Fruit fly (Drosophila melanogaster): ENCODE results near the gene CG14892.

Gene CG14892

DNA sequence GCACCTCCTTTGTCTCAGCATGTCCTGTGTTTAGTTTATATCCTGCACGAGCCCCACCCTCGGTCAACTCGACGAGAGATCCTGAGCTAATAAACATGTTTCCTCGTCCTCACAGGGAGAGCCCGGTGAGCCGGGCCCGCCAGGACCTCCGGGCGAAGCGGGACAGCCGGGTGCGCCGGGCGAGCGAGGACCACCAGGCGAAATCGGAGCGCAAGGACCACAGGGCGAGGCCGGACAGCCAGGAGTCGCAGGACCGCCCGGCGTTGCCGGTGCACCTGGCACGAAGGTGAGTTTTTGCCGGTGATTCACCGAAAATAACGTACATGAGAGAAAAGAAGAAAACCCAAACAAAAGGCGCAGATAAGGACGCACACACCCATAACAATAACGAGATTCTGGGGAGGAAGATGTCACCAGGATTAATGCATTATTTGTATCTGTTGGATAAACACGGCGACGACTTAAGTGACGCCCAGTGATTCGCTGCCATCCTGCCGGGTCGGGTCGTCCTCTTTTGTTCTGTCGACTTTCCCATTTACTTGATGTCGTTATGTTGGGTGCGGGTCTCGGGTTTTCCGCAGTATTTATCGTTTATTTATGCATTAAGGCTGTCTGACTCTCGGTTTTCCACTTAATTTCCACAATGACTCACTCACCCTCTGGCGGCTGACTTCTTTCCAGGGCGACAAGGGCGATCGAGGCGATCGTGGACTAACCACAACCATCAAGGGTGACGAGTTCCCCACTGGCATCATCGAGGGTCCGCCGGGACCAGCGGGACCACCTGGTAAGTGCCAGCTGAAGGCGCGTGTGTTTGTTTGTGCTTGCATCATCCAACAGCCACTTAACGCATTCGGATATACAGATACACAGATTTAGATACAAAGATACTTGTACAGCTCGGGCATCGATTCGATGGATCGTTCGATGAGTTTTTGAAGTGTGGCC is 42.3 kb upstream of the CG14892 start:
- no peak for TF ChIP-seq CG8478 (optimal IDR thresholded peaks at IDR 0.05)
- TF ChIP-seq PHDP (tag; optimal IDR thresholded peaks at IDR 0.05) = no peak
- TF ChIP-seq CG2875 (GFP tag; optimal IDR thresholded peaks at IDR 0.05) = no peak
- TF ChIP-seq chinmo (GFP tag; IDR thresholded peaks at IDR 0.05; ENCODE audit: partially characterized antibody) = no peak
- TF ChIP-seq tap (tag; optimal IDR thresholded peaks at IDR 0.05) = no peak
- no peak for TF ChIP-seq CG10147 (GFP tag; optimal IDR thresholded peaks at IDR 0.05)
- no peak for TF ChIP-seq Asciz (GFP tag; optimal IDR thresholded peaks at IDR 0.05)
- no peak for TF ChIP-seq Atf3 (GFP tag; optimal IDR thresholded peaks at IDR 0.05)
- no peak for TF ChIP-seq E2f2 (GFP tag; IDR thresholded peaks at IDR 0.05)
- no peak for TF ChIP-seq CG10321 (GFP tag; IDR thresholded peaks at IDR 0.05)
- no peak for TF ChIP-seq tup (GFP tag; optimal IDR thresholded peaks at IDR 0.05)
- TF ChIP-seq CG16815 (GFP tag; optimal IDR thresholded peaks at IDR 0.05) = no peak
- TF ChIP-seq bab2 (GFP tag; optimal IDR thresholded peaks at IDR 0.05) = no peak
- no peak for TF ChIP-seq GATAe (GFP tag; conservative IDR thresholded peaks at IDR 0.05)
- TF ChIP-seq emc (GFP tag; optimal IDR thresholded peaks at IDR 0.05) = no peak
- peak; percentile 23 for TF ChIP-seq cad (GFP tag; optimal IDR thresholded peaks at IDR 0.05)
- no peak for TF ChIP-seq trh (GFP tag; optimal IDR thresholded peaks at IDR 0.05)
- no peak for TF ChIP-seq CG9797 (GFP tag; optimal IDR thresholded peaks at IDR 0.05)
- 0 out of 2 replicates have a peak, but pooled peaks have one; percentile 21 for TF ChIP-seq slbo (GFP tag; IDR thresholded peaks at IDR 0.05)
- no peak for TF ChIP-seq hb (GFP tag; IDR thresholded peaks at IDR 0.05; ENCODE audit: partially characterized antibody)
- TF ChIP-seq caup (GFP tag; optimal IDR thresholded peaks at IDR 0.05; ENCODE audit: severe bottlenecking) = no peak
- no peak for TF ChIP-seq Vsx1 (GFP tag; optimal IDR thresholded peaks at IDR 0.05)
- TF ChIP-seq da (GFP tag; optimal IDR thresholded peaks at IDR 0.05) = no peak
- TF ChIP-seq CG15011 (GFP tag; optimal IDR thresholded peaks at IDR 0.05) = no peak
- TF ChIP-seq Camta (GFP tag; optimal IDR thresholded peaks at IDR 0.05) = no peak
- no peak for TF ChIP-seq CG12659 (GFP tag; optimal IDR thresholded peaks at IDR 0.05)
- TF ChIP-seq Ptx1 (GFP tag; IDR thresholded peaks at IDR 0.05) = no peak
- TF ChIP-seq CG10979 (tag; optimal IDR thresholded peaks at IDR 0.05) = no peak
- no peak for TF ChIP-seq fd3F (GFP tag; optimal IDR thresholded peaks at IDR 0.05)
- no peak for TF ChIP-seq NK7.1 (GFP tag; optimal IDR thresholded peaks at IDR 0.05)
- no peak for TF ChIP-seq hkb (optimal IDR thresholded peaks at IDR 0.05)
- TF ChIP-seq hkb (GFP tag; IDR thresholded peaks at IDR 0.05) = 0 out of 2 replicates have a peak, but pooled peaks have one; percentile 13
- no peak for TF ChIP-seq Hmx (GFP tag; optimal IDR thresholded peaks at IDR 0.05)
- peak; percentile 66 for TF ChIP-seq hth (optimal IDR thresholded peaks at IDR 0.05)
- TF ChIP-seq CG7928 (GFP tag; optimal IDR thresholded peaks at IDR 0.05) = no peak
- TF ChIP-seq CG17359 (tag; optimal IDR thresholded peaks at IDR 0.05) = no peak
- TF ChIP-seq gce (GFP tag; IDR thresholded peaks at IDR 0.05) = 0 out of 3 replicates have a peak, but pooled peaks have one; percentile 20
- no peak for TF ChIP-seq Hr39 (optimal IDR thresholded peaks at IDR 0.05)
- TF ChIP-seq Hr51 (GFP tag; optimal IDR thresholded peaks at IDR 0.05) = no peak
- TF ChIP-seq Atf-2 (GFP tag; optimal IDR thresholded peaks at IDR 0.05) = no peak
- no peak for TF ChIP-seq Dref (GFP tag; IDR thresholded peaks at IDR 0.05)
- no peak for TF ChIP-seq Poxn (GFP tag; IDR thresholded peaks at IDR 0.05)
- TF ChIP-seq abd-A (tag; optimal IDR thresholded peaks at IDR 0.05) = peak; percentile 48
- TF ChIP-seq twi (tag; optimal IDR thresholded peaks at IDR 0.05) = peak; percentile 47
- TF ChIP-seq CG42726 (GFP tag; IDR thresholded peaks at IDR 0.05; ENCODE audit: partially characterized antibody) = no peak
- no peak for TF ChIP-seq Atf6 (GFP tag; IDR thresholded peaks at IDR 0.05)
- no peak for TF ChIP-seq CG4328 (GFP tag; optimal IDR thresholded peaks at IDR 0.05)
- TF ChIP-seq zen (tag; optimal IDR thresholded peaks at IDR 0.05) = peak; percentile 100
- TF ChIP-seq hbn (GFP tag; IDR thresholded peaks at IDR 0.05; ENCODE audit: partially characterized antibody) = no peak
- no peak for TF ChIP-seq Dad (GFP tag; optimal IDR thresholded peaks at IDR 0.05)
